Worm (Caenorhabditis elegans) whole organism, L2 larva: ENCODE data around the gene appg-2.

ENCODE experiments used
- C34F6.9 ChIP-seq: fragments of 150-350 bp; optimal IDR thresholded peaks from 2 replicates; lab custom pipeline; 2014; ENCODE audit warnings: missing biosample characterization, missing genetic modification characterization
- ZK546.5 ChIP-seq: sonication (generic microtip); optimal IDR thresholded peaks from 2 replicates; lab custom pipeline; 2017; ENCODE audit warnings: missing biosample characterization, missing genetic modification characterization
- aly-2 ChIP-seq: fragments of 150-350 bp; optimal IDR thresholded peaks from 2 replicates; lab custom pipeline; 2014; ENCODE audit warnings: missing biosample characterization, missing genetic modification characterization
- ama-1 ChIP-seq: fragments of 150-350 bp; optimal IDR thresholded peaks from 2 replicates; lab custom pipeline; 2018; ENCODE audit warnings: inconsistent platforms
- elt-1 ChIP-seq: fragments of 150-350 bp; optimal IDR thresholded peaks from 2 replicates; lab custom pipeline; 2014; ENCODE audit warnings: missing biosample characterization, missing genetic modification characterization
- lin-13 ChIP-seq: fragments of 150-350 bp; optimal IDR thresholded peaks from 2 replicates; lab custom pipeline; 2014; ENCODE audit warnings: missing biosample characterization, missing genetic modification reagents, missing genetic modification characterization
- lsy-2 ChIP-seq, 2 experiments: fragments of 150-350 bp in 1 of 2; sonication (generic microtip) in 1 of 2; optimal IDR thresholded peaks; 2 replicates each; lab custom pipeline; 2014 to 2017; ENCODE audit warnings: missing biosample characterization in 2 of 2, missing genetic modification characterization in 2 of 2
- mab-5 ChIP-seq: fragments of 150-350 bp; optimal IDR thresholded peaks from 2 replicates; lab custom pipeline; 2014; ENCODE audit warnings: missing biosample characterization, missing genetic modification characterization
- mbf-1 ChIP-seq: sonication (generic microtip); optimal IDR thresholded peaks from 2 replicates; lab custom pipeline; 2017; ENCODE audit warnings: missing biosample characterization, missing genetic modification characterization
- nhr-12 ChIP-seq: fragments of 150-350 bp; optimal IDR thresholded peaks from 2 replicates; lab custom pipeline; 2014; ENCODE audit warnings: missing biosample characterization, missing genetic modification characterization
- nhr-77 ChIP-seq: fragments of 150-350 bp; optimal IDR thresholded peaks from 2 replicates; lab custom pipeline; 2014; ENCODE audit warnings: missing biosample characterization, missing genetic modification characterization
- sem-4 ChIP-seq: fragments of 150-350 bp; optimal IDR thresholded peaks from 2 replicates; lab custom pipeline; 2014; ENCODE audit warnings: missing biosample characterization, missing genetic modification reagents, missing genetic modification characterization
- snpc-4 ChIP-seq: fragments of 150-350 bp; optimal IDR thresholded peaks from 2 replicates; lab custom pipeline; 2014; ENCODE audit warnings: missing biosample characterization, missing genetic modification characterization
- unc-62 ChIP-seq: fragments of 150-350 bp; optimal IDR thresholded peaks from 2 replicates; lab custom pipeline; 2014; ENCODE audit warnings: missing biosample characterization, missing genetic modification reagents, missing genetic modification characterization

- TF ChIP-seq lsy-2 (tag; optimal IDR thresholded peaks at IDR 0.05; lab: Kevin White, UChicago), result no peak
- no peak for TF ChIP-seq elt-1 (tag; lab: Kevin White, UChicago)
- TF ChIP-seq C34F6.9, result no peak
- TF ChIP-seq ama-1, result peak; percentile 93
- TF ChIP-seq aly-2 (tag; lab: Kevin White, UChicago), result no peak
- TF ChIP-seq lin-13 (GFP tag; lab: Kevin White, UChicago), result no peak
- no peak for TF ChIP-seq nhr-77 (tag; lab: Kevin White, UChicago)
- no peak for TF ChIP-seq mab-5 (tag; lab: Kevin White, UChicago)
- TF ChIP-seq mbf-1, result no peak
- TF ChIP-seq ZK546.5 (tag; lab: Kevin White, UChicago), result no peak
- no peak for TF ChIP-seq nhr-12 (tag; lab: Kevin White, UChicago)
- TF ChIP-seq snpc-4 (tag; lab: Kevin White, UChicago), result no peak
- no peak for TF ChIP-seq unc-62 (GFP tag; lab: Kevin White, UChicago)
- TF ChIP-seq sem-4, result no peak
Observed at ce11 chrII:8820126-8820972, 19.4 kb downstream of the appg-2 start.
